Fruit fly (Drosophila melanogaster) whole organism, embryonic: ENCODE data around the gene lilli.

Experiments used
- ATbp ChIP-seq: fragments of 200-800 bp; sonication (Bioruptor generic); optimal IDR thresholded peaks from 2 replicates; lab custom pipeline; 2017; ENCODE audit warnings: missing biosample characterization, mild to moderate bottlenecking, missing genetic modification characterization, missing genetic modification reagents
- Bteb2 ChIP-seq: fragments of 200-800 bp; sonication (Bioruptor generic); optimal IDR thresholded peaks from 2 replicates; lab custom pipeline; 2016; ENCODE audit warnings: missing biosample characterization, missing genetic modification characterization
- CG10267 ChIP-seq: fragments of 200-800 bp; sonication (Bioruptor generic); optimal IDR thresholded peaks from 2 replicates; lab custom pipeline; 2018; ENCODE audit warnings: missing biosample characterization, mild to moderate bottlenecking, missing genetic modification characterization, moderate library complexity
- CG11093 ChIP-seq: fragments of 200-800 bp; sonication (Bioruptor generic); IDR thresholded peaks from 3 replicates; pipeline ENCODE4 v1.3.6; 2022; ENCODE audit warnings: missing biosample characterization, missing genetic modification characterization
- CG12769 ChIP-seq: fragments of 200-800 bp; sonication (Bioruptor generic); optimal IDR thresholded peaks from 2 replicates; lab custom pipeline; 2019; ENCODE audit warnings: missing biosample characterization, mild to moderate bottlenecking, missing genetic modification characterization, moderate library complexity
- CG13424 ChIP-seq: fragments of 200-800 bp; sonication (Bioruptor generic); optimal IDR thresholded peaks from 2 replicates; lab custom pipeline; 2019; ENCODE audit warnings: missing biosample characterization, mild to moderate bottlenecking, missing genetic modification characterization, moderate library complexity
- CG15696 ChIP-seq: fragments of 200-800 bp; sonication (Bioruptor generic); optimal IDR thresholded peaks from 2 replicates; lab custom pipeline; 2019; ENCODE audit warnings: missing biosample characterization, mild to moderate bottlenecking, missing genetic modification characterization, moderate library complexity
- CG17829 ChIP-seq: fragments of 200-800 bp; optimal IDR thresholded peaks from 2 replicates; lab custom pipeline; 2019; ENCODE audit warnings: missing biosample characterization, mild to moderate bottlenecking, missing genetic modification characterization, moderate library complexity
- CG17912 ChIP-seq: fragments of 200-800 bp; sonication (Bioruptor generic); optimal IDR thresholded peaks from 2 replicates; lab custom pipeline; 2018; ENCODE audit warnings: missing biosample characterization, mild to moderate bottlenecking, missing genetic modification characterization
- CG18476 ChIP-seq: fragments of 200-800 bp; sonication (Bioruptor generic); optimal IDR thresholded peaks from 2 replicates; lab custom pipeline; 2016; ENCODE audit warnings: missing biosample characterization, mild to moderate bottlenecking, missing genetic modification characterization
- CG30020 ChIP-seq: fragments of 200-800 bp; optimal IDR thresholded peaks from 2 replicates; lab custom pipeline; 2019; ENCODE audit warnings: missing biosample characterization, mild to moderate bottlenecking, missing genetic modification characterization, moderate library complexity
- CG3281 ChIP-seq: fragments of 200-800 bp; sonication (Bioruptor generic); optimal IDR thresholded peaks from 3 replicates; lab custom pipeline; 2017; ENCODE audit warnings: missing biosample characterization, mild to moderate bottlenecking, missing genetic modification characterization
- CG34224 ChIP-seq: fragments of 200-800 bp; sonication (Bioruptor generic); IDR thresholded peaks from 3 replicates; pipeline ENCODE4 v1.3.6; 2022; ENCODE audit warnings: missing biosample characterization, missing genetic modification characterization; ENCODE audit not compliant: partially characterized antibody
- CG5180 ChIP-seq: fragments of 200-800 bp; sonication (Bioruptor generic); optimal IDR thresholded peaks from 3 replicates; lab custom pipeline; 2017; ENCODE audit warnings: missing biosample characterization, missing genetic modification characterization, mild to moderate bottlenecking, moderate library complexity, missing genetic modification reagents
- CG6654 ChIP-seq: fragments of 200-800 bp; sonication (Bioruptor generic); optimal IDR thresholded peaks from 2 replicates; lab custom pipeline; 2017; ENCODE audit warnings: missing biosample characterization, mild to moderate bottlenecking, missing genetic modification characterization
- CG7556 ChIP-seq: fragments of 200-800 bp; sonication (Bioruptor generic); optimal IDR thresholded peaks from 2 replicates; lab custom pipeline; 2017; ENCODE audit warnings: missing biosample characterization, mild to moderate bottlenecking, missing genetic modification characterization
- CG8359 ChIP-seq: fragments of 200-800 bp; sonication (Bioruptor generic); optimal IDR thresholded peaks from 2 replicates; lab custom pipeline; 2017; ENCODE audit warnings: missing biosample characterization, mild to moderate bottlenecking, missing genetic modification characterization, borderline replicate concordance
- CrebB ChIP-seq: fragments of 200-800 bp; sonication (Bioruptor generic); optimal IDR thresholded peaks from 3 replicates; lab custom pipeline; 2018; ENCODE audit warnings: missing biosample characterization, mild to moderate bottlenecking, missing genetic modification characterization
- Doc3 ChIP-seq: fragments of 200-800 bp; sonication (Bioruptor generic); IDR thresholded peaks from 3 replicates; pipeline ENCODE4 v1.3.6; 2022; ENCODE audit warnings: missing biosample characterization, missing genetic modification characterization; ENCODE audit not compliant: partially characterized antibody
- HLH3B ChIP-seq: fragments of 200-800 bp; sonication (Bioruptor generic); IDR thresholded peaks from 2 replicates; pipeline ENCODE4 v1.3.6; 2022; ENCODE audit warnings: missing biosample characterization, missing genetic modification characterization
- HmgD ChIP-seq: fragments of 200-800 bp; sonication (Bioruptor generic); optimal IDR thresholded peaks from 3 replicates; lab custom pipeline; 2016; ENCODE audit warnings: missing biosample characterization, missing genetic modification characterization
- Lim3 ChIP-seq: fragments of 200-800 bp; sonication (Bioruptor generic); IDR thresholded peaks from 2 replicates; pipeline ENCODE4 v1.3.6; 2022; ENCODE audit warnings: missing biosample characterization, missing genetic modification characterization
- Pdp1 ChIP-seq, 2 experiments: fragments of 200-800 bp; sonication (Bioruptor generic); optimal IDR thresholded peaks; 3 replicates each; lab custom pipeline; 2016; ENCODE audit warnings: missing biosample characterization in 2 of 2, missing genetic modification characterization in 2 of 2, mild to moderate bottlenecking in 1 of 2, moderate library complexity in 1 of 2
- Rfx ChIP-seq: fragments of 200-800 bp; sonication (Bioruptor generic); IDR thresholded peaks from 2 replicates; pipeline ENCODE4 v1.3.6; 2022; ENCODE audit warnings: missing biosample characterization, missing genetic modification characterization
- Trl ChIP-seq, 3 experiments: fragments of >200 bp in 2 of 3; fragments of 200-800 bp in 1 of 3; sonication (Bioruptor generic) in 1 of 3; optimal IDR thresholded peaks; 2 replicates in 1 of 3; 3 replicates in 2 of 3; lab custom pipeline; 2016 to 2017; ENCODE audit warnings: missing biosample characterization in 1 of 3, missing genetic modification characterization in 1 of 3
- ab ChIP-seq: fragments of 200-800 bp; sonication (Bioruptor generic); optimal IDR thresholded peaks from 2 replicates; lab custom pipeline; 2016; ENCODE audit warnings: missing biosample characterization, missing genetic modification characterization
- caup ChIP-seq: fragments of 200-800 bp; sonication (Bioruptor generic); optimal IDR thresholded peaks from 3 replicates; lab custom pipeline; 2017; ENCODE audit warnings: missing biosample characterization, mild to moderate bottlenecking, missing genetic modification characterization, moderate library complexity; ENCODE audit not compliant: severe bottlenecking
- mld ChIP-seq: fragments of 200-800 bp; sonication (Bioruptor generic); IDR thresholded peaks from 3 replicates; pipeline ENCODE4 v1.3.6; 2022; ENCODE audit warnings: missing biosample characterization, missing genetic modification characterization; ENCODE audit not compliant: partially characterized antibody
- nerfin-2 ChIP-seq: fragments of 200-800 bp; sonication (Bioruptor generic); IDR thresholded peaks from 2 replicates; pipeline ENCODE4 v1.3.6; 2022; ENCODE audit warnings: missing biosample characterization, missing genetic modification characterization; ENCODE audit not compliant: partially characterized antibody
- org-1 ChIP-seq: fragments of 200-800 bp; sonication (Bioruptor generic); optimal IDR thresholded peaks from 2 replicates; lab custom pipeline; 2017; ENCODE audit warnings: missing biosample characterization, missing genetic modification characterization
- pan ChIP-seq, 4 experiments: fragments of >200 bp in 3 of 4; fragments of 200-800 bp in 1 of 4; sonication (Bioruptor generic) in 1 of 4; optimal IDR thresholded peaks in 3 of 4; IDR thresholded peaks in 1 of 4; 2 replicates each; pipeline versions ENCODE4 v1.3.6 to Lab custom; 2017 to 2022; ENCODE audit warnings: missing biosample characterization in 2 of 4, missing genetic modification characterization in 2 of 4, mixed read lengths in 1 of 4
- pita ChIP-seq: fragments of 200-800 bp; sonication (Bioruptor generic); optimal IDR thresholded peaks from 2 replicates; lab custom pipeline; 2017; ENCODE audit warnings: missing biosample characterization, mild to moderate bottlenecking, missing genetic modification characterization
- pum ChIP-seq: fragments of 200-800 bp; sonication (Bioruptor generic); optimal IDR thresholded peaks from 2 replicates; lab custom pipeline; 2016; ENCODE audit warnings: missing biosample characterization, missing genetic modification characterization
- ranshi ChIP-seq: fragments of 200-800 bp; sonication (Bioruptor generic); IDR thresholded peaks from 2 replicates; pipeline ENCODE4 v1.3.6; 2022; ENCODE audit warnings: missing biosample characterization, missing genetic modification characterization
- run ChIP-seq: fragments of 200-800 bp; sonication (Bioruptor generic); optimal IDR thresholded peaks from 3 replicates; lab custom pipeline; 2018; ENCODE audit warnings: missing biosample characterization, mild to moderate bottlenecking, missing genetic modification characterization
- salm ChIP-seq: fragments of 200-800 bp; sonication (Bioruptor generic); optimal IDR thresholded peaks from 2 replicates; lab custom pipeline; 2018; ENCODE audit warnings: missing biosample characterization, mild to moderate bottlenecking, missing genetic modification characterization
- sna ChIP-seq: fragments of 200-800 bp; sonication (Bioruptor generic); IDR thresholded peaks from 2 replicates; pipeline ENCODE4 v1.3.6; 2022; ENCODE audit warnings: missing biosample characterization, missing genetic modification characterization; ENCODE audit not compliant: partially characterized antibody
- sqz ChIP-seq: fragments of 200-800 bp; sonication (Bioruptor generic); optimal IDR thresholded peaks from 3 replicates; lab custom pipeline; 2018; ENCODE audit warnings: missing biosample characterization, mild to moderate bottlenecking, missing genetic modification characterization
- sr ChIP-seq: fragments of 200-800 bp; sonication (Bioruptor generic); IDR thresholded peaks from 3 replicates; pipeline ENCODE4 v1.3.6; 2022; ENCODE audit warnings: missing biosample characterization, missing genetic modification characterization
- toy ChIP-seq: fragments of 200-800 bp; sonication (Bioruptor generic); IDR thresholded peaks from 2 replicates; pipeline ENCODE4 v1.3.6; 2022; ENCODE audit warnings: missing biosample characterization, missing genetic modification characterization
- wek ChIP-seq: fragments of 200-800 bp; sonication (Bioruptor generic); optimal IDR thresholded peaks from 3 replicates; lab custom pipeline; 2018; ENCODE audit warnings: missing biosample characterization, mild to moderate bottlenecking, missing genetic modification characterization, moderate library complexity
- wor ChIP-seq: fragments of 200-800 bp; sonication (Bioruptor generic); IDR thresholded peaks from 2 replicates; pipeline ENCODE4 v1.3.6; 2022; ENCODE audit warnings: missing biosample characterization, missing genetic modification characterization
- zen ChIP-seq: fragments of 200-800 bp; sonication (Bioruptor generic); optimal IDR thresholded peaks from 3 replicates; lab custom pipeline; 2018; ENCODE audit warnings: missing biosample characterization, mild to moderate bottlenecking, missing genetic modification characterization, moderate library complexity

lilli gene

DNA sequence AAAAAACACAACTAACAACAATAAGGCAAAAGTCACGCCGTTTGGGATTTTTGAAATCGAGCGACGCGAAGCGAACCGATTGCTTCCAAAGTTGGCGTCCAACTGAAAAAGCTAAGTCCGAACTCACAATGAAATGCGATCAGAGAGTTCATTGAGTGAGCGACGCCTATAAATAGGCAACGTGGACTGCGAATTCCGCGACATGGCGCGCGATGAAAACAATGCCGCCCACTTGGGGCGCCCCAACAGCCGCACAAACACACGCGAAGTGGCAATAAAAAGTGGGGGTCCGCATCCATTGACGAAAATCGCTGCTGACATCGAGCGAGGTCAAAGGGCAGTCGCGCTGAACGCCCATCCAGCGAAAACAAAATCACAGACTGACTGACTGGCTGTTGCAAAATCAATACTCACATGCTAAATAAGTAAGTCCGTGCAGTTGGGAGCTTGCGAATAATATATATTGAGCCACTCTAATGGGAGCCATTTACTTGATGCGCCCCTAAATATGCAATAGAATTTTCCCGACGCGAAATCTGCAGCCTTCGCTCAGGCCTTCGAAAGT lies 30.4 kb upstream of the lilli start (continued):
- no peak for TF ChIP-seq CG6654 (GFP tag; lab: Kevin White, UChicago)
- TF ChIP-seq Trl (optimal IDR thresholded peaks at IDR 0.05; lab: Kevin White, UChicago), result peak in 1 of 2 experiments; percentile 14
- TF ChIP-seq Trl (GFP tag; optimal IDR thresholded peaks at IDR 0.05; lab: Kevin White, UChicago), result no peak
- no peak for TF ChIP-seq pum (GFP tag; lab: Kevin White, UChicago)
- TF ChIP-seq wek (GFP tag; lab: Kevin White, UChicago), result no peak
- TF ChIP-seq CG11093 (GFP tag; lab: Robert Waterston, UW), result no peak
- no peak for TF ChIP-seq CG12769 (tag; lab: Kevin White, UChicago)
- TF ChIP-seq CG5180 (GFP tag; lab: Kevin White, UChicago), result peak; percentile 50
- no peak for TF ChIP-seq pita (GFP tag; lab: Kevin White, UChicago)
- TF ChIP-seq toy (GFP tag; lab: Robert Waterston, UW), result no peak
- no peak for TF ChIP-seq CrebB (tag; lab: Kevin White, UChicago)
- TF ChIP-seq wor (GFP tag; lab: Robert Waterston, UW), result no peak
- TF ChIP-seq sqz (GFP tag; lab: Kevin White, UChicago), result no peak
- no peak for TF ChIP-seq ATbp
- no peak for TF ChIP-seq CG30020 (tag; lab: Kevin White, UChicago)
- TF ChIP-seq Doc3 (GFP tag; lab: Robert Waterston, UW), result no peak
- TF ChIP-seq CG3281 (GFP tag; lab: Kevin White, UChicago), result no peak
- no peak for TF ChIP-seq org-1 (GFP tag; lab: Kevin White, UChicago)
- TF ChIP-seq sna (GFP tag; lab: Robert Waterston, UW), result 0 out of 2 replicates have a peak, but pooled peaks have one; percentile 17
- TF ChIP-seq CG10267 (tag; lab: Kevin White, UChicago), result no peak
- TF ChIP-seq CG17829 (tag; lab: Kevin White, UChicago), result no peak
- TF ChIP-seq Bteb2 (GFP tag; lab: Kevin White, UChicago), result no peak
- no peak for TF ChIP-seq CG34224 (GFP tag; lab: Robert Waterston, UW)
- no peak for TF ChIP-seq HmgD (GFP tag; lab: Kevin White, UChicago)
- TF ChIP-seq HLH3B, result no peak
- 0 out of 3 replicates have a peak, but pooled peaks have one; percentile 3 for TF ChIP-seq sr (GFP tag; lab: Robert Waterston, UW)
- TF ChIP-seq Lim3 (GFP tag; lab: Robert Waterston, UW), result no peak
- TF ChIP-seq Pdp1 (GFP tag; optimal IDR thresholded peaks at IDR 0.05; lab: Kevin White, UChicago), result peak in 1 of 2 experiments; percentile 74
- no peak for TF ChIP-seq Rfx
- no peak for TF ChIP-seq CG7556 (GFP tag; lab: Kevin White, UChicago)
- TF ChIP-seq salm (tag; lab: Kevin White, UChicago), result no peak
- no peak for TF ChIP-seq mld (GFP tag; lab: Robert Waterston, UW)
- TF ChIP-seq zen (tag; lab: Kevin White, UChicago), result no peak
- TF ChIP-seq CG18476 (GFP tag; lab: Kevin White, UChicago), result no peak
- no peak for TF ChIP-seq run (tag; lab: Kevin White, UChicago)
- no peak for TF ChIP-seq CG8359 (GFP tag; lab: Kevin White, UChicago)
- TF ChIP-seq CG17912, result no peak
- no peak for TF ChIP-seq CG13424 (tag; lab: Kevin White, UChicago)
- TF ChIP-seq CG15696 (tag; lab: Kevin White, UChicago), result no peak
- no peak for TF ChIP-seq pan (optimal IDR thresholded peaks at IDR 0.05; lab: Kevin White, UChicago)
- TF ChIP-seq pan (GFP tag; optimal IDR thresholded peaks at IDR 0.05 in 1 of 2, IDR thresholded peaks at IDR 0.05 in 1 of 2), result no peak
- TF ChIP-seq caup (GFP tag; lab: Kevin White, UChicago), result no peak
- no peak for TF ChIP-seq ab (GFP tag; lab: Kevin White, UChicago)
- TF ChIP-seq ranshi (GFP tag; lab: Robert Waterston, UW), result no peak
- TF ChIP-seq nerfin-2 (GFP tag; lab: Robert Waterston, UW), result no peak
